Fruit fly (Drosophila melanogaster) whole organism, adult: ENCODE data around the gene CG43448.

ENCODE experiments used
- Clk ChIP-seq: fragments of 200-800 bp; sonication (Bioruptor generic); optimal IDR thresholded peaks from 2 replicates; lab custom pipeline; 2017; ENCODE audit warnings: missing biosample characterization, missing genetic modification characterization
- Crg-1 ChIP-seq: fragments of 200-800 bp; sonication (Bioruptor generic); optimal IDR thresholded peaks from 2 replicates; lab custom pipeline; 2016; ENCODE audit warnings: missing biosample characterization, missing genetic modification characterization
- Hr96 ChIP-seq: fragments of 200-800 bp; sonication (Bioruptor generic); optimal IDR thresholded peaks from 2 replicates; lab custom pipeline; 2016; ENCODE audit warnings: missing biosample characterization, missing genetic modification characterization
- Mnt ChIP-seq: fragments of 200-800 bp; sonication (Bioruptor generic); optimal IDR thresholded peaks from 2 replicates; lab custom pipeline; 2016; ENCODE audit warnings: missing biosample characterization, mild to moderate bottlenecking, missing genetic modification characterization
- cic ChIP-seq: fragments of 200-800 bp; sonication (Bioruptor generic); optimal IDR thresholded peaks from 2 replicates; lab custom pipeline; 2017; ENCODE audit warnings: missing biosample characterization, mild to moderate bottlenecking, missing genetic modification characterization, moderate library complexity
- ovo ChIP-seq: fragments of 200-800 bp; sonication (Bioruptor generic); optimal IDR thresholded peaks from 2 replicates; lab custom pipeline; 2016; ENCODE audit warnings: missing biosample characterization, missing genetic modification characterization
- pad ChIP-seq: fragments of 200-800 bp; sonication (Bioruptor generic); optimal IDR thresholded peaks from 3 replicates; lab custom pipeline; 2017; ENCODE audit warnings: missing biosample characterization, missing genetic modification characterization, mild to moderate bottlenecking, moderate library complexity, missing genetic modification reagents
- tj ChIP-seq: fragments of 200-800 bp; sonication (Bioruptor generic); optimal IDR thresholded peaks from 3 replicates; lab custom pipeline; 2017; ENCODE audit warnings: missing biosample characterization, mild to moderate bottlenecking, missing genetic modification characterization, moderate library complexity

dm6 chr3R:30272176-30272857 is 34.8 kb upstream of the CG43448 start:
- TF ChIP-seq tj (no peak), Clk (GFP tag; lab: Kevin White, UChicago) (no peak), pad (GFP tag; lab: Kevin White, UChicago) (no peak), cic (GFP tag; lab: Kevin White, UChicago) (no peak), Mnt (no peak), ovo (GFP tag; lab: Kevin White, UChicago) (no peak), Hr96 (GFP tag; lab: Kevin White, UChicago) (no peak), Crg-1 (GFP tag; lab: Kevin White, UChicago) (no peak)
